Worm (Caenorhabditis elegans) whole organism, L4/young adult: ENCODE results near the gene F46F2.5.

Source experiments
- W03F9.2 ChIP-seq: fragments of 150-350 bp; optimal IDR thresholded peaks from 2 replicates; lab custom pipeline; 2014; ENCODE audit warnings: missing biosample characterization, missing genetic modification characterization
- him-1 ChIP-seq: sonication (generic microtip); optimal IDR thresholded peaks from 2 replicates; lab custom pipeline; 2016; ENCODE audit warnings: missing genotype, missing genetic modification reagents, missing genetic modification characterization, missing compliant biosample characterization

ce11 chrX:15229174-15229573, 33.3 kb upstream of the F46F2.5 start:
- no peak for TF ChIP-seq him-1 (tag; lab: Kevin White, UChicago)
- TF ChIP-seq W03F9.2 (tag; lab: Kevin White, UChicago), result no peak
